Worm (Caenorhabditis elegans) whole organism, young adult: ENCODE measurements around the gene T05B9.1.

Experiments
- B0019.2 ChIP-seq: fragments of 200-800 bp; sonication (Bioruptor generic); conservative IDR thresholded peaks from 2 replicates; pipeline ENCODE4 v1.3.6; 2022; ENCODE audit warnings: missing genetic modification reagents, missing genetic modification characterization, missing compliant biosample characterization
- B0261.1 ChIP-seq: sonication (generic microtip); optimal IDR thresholded peaks from 2 replicates; lab custom pipeline; 2016; ENCODE audit warnings: mild to moderate bottlenecking, missing genetic modification characterization, moderate library complexity, missing compliant biosample characterization
- C06A6.2 ChIP-seq: fragments of 200-800 bp; sonication (Bioruptor generic); conservative IDR thresholded peaks from 2 replicates; pipeline ENCODE4 v1.3.6; 2022; ENCODE audit warnings: missing genetic modification characterization, missing compliant biosample characterization
- F33H1.4 ChIP-seq: fragments of 200-800 bp; sonication (Bioruptor generic); IDR thresholded peaks from 2 replicates; pipeline ENCODE4 v1.3.6; 2022; ENCODE audit warnings: missing genetic modification reagents, missing genetic modification characterization, missing compliant biosample characterization
- F37B4.10 ChIP-seq: fragments of 200-800 bp; sonication (Bioruptor generic); IDR thresholded peaks from 2 replicates; pipeline ENCODE4 v1.3.6; 2022; ENCODE audit warnings: missing genetic modification characterization, missing compliant biosample characterization
- F49E8.2 ChIP-seq: sonication (generic microtip); optimal IDR thresholded peaks from 3 replicates; lab custom pipeline; 2017; ENCODE audit warnings: missing genetic modification characterization, mild to moderate bottlenecking, missing compliant biosample characterization, antibody characterized with exemption, moderate library complexity; ENCODE audit not compliant: insufficient read depth
- F55B11.4 ChIP-seq: sonication (generic microtip); optimal IDR thresholded peaks from 2 replicates; lab custom pipeline; 2016; ENCODE audit warnings: missing compliant biosample characterization, missing genetic modification characterization, borderline replicate concordance; ENCODE audit not compliant: insufficient read depth
- T07F8.4 ChIP-seq: sonication (generic microtip); optimal IDR thresholded peaks from 2 replicates; lab custom pipeline; 2016; ENCODE audit warnings: mild to moderate bottlenecking, missing genetic modification characterization, moderate library complexity, missing compliant biosample characterization
- Y53F4B.3 ChIP-seq: fragments of 200-800 bp; sonication (Bioruptor generic); IDR thresholded peaks from 2 replicates; pipeline ENCODE4 v1.3.6; 2022; ENCODE audit warnings: missing genetic modification reagents, missing genetic modification characterization, missing compliant biosample characterization
- Y79H2A.3 ChIP-seq: fragments of 200-800 bp; sonication (Bioruptor generic); conservative IDR thresholded peaks from 2 replicates; pipeline ENCODE4 v1.3.6; 2022; ENCODE audit warnings: missing genetic modification reagents, missing genetic modification characterization, missing compliant biosample characterization
- akir-1 ChIP-seq: fragments of 200-800 bp; sonication (Bioruptor generic); optimal IDR thresholded peaks from 2 replicates; lab custom pipeline; 2018; ENCODE audit warnings: mild to moderate bottlenecking, missing genetic modification characterization, moderate library complexity, missing compliant biosample characterization
- ama-1 ChIP-seq, 3 experiments: fragments of 150-350 bp in 1 of 3; sonication (generic microtip) in 2 of 3; optimal IDR thresholded peaks; 2 replicates each; lab custom pipeline; 2014 to 2018; ENCODE audit warnings: missing biosample characterization in 2 of 3, missing genetic modification characterization in 2 of 3, missing genetic modification reagents in 2 of 3
- atf-7 ChIP-seq: sonication (generic microtip); optimal IDR thresholded peaks from 2 replicates; lab custom pipeline; 2017; ENCODE audit warnings: mild to moderate bottlenecking, missing genetic modification characterization, missing compliant biosample characterization
- attf-5 ChIP-seq: fragments of 200-800 bp; sonication (Bioruptor generic); optimal IDR thresholded peaks from 2 replicates; lab custom pipeline; 2018; ENCODE audit warnings: mild to moderate bottlenecking, missing genetic modification characterization, missing compliant biosample characterization
- attf-6 ChIP-seq: fragments of 200-800 bp; sonication (Bioruptor generic); IDR thresholded peaks from 2 replicates; pipeline ENCODE4 v1.3.6; 2022; ENCODE audit warnings: missing genetic modification reagents, missing genetic modification characterization, missing compliant biosample characterization
- bed-1 ChIP-seq: fragments of 200-800 bp; sonication (Bioruptor generic); IDR thresholded peaks from 2 replicates; pipeline ENCODE4 v1.3.6; 2022; ENCODE audit warnings: missing genetic modification reagents, missing genetic modification characterization, missing compliant biosample characterization
- cebp-1 ChIP-seq, 2 experiments: fragments of 200-800 bp in 1 of 2; sonication (Bioruptor generic) in 1 of 2; sonication (generic microtip) in 1 of 2; IDR thresholded peaks in 1 of 2; optimal IDR thresholded peaks in 1 of 2; 2 replicates each; pipeline versions ENCODE4 v1.3.6 to Lab custom; 2017 to 2022; ENCODE audit warnings: missing compliant biosample characterization in 2 of 2, missing genetic modification characterization in 2 of 2, mild to moderate bottlenecking in 1 of 2, missing genetic modification reagents in 1 of 2, moderate library complexity in 1 of 2
- ceh-27 ChIP-seq: fragments of 200-800 bp; sonication (Bioruptor generic); optimal IDR thresholded peaks from 2 replicates; lab custom pipeline; 2018; ENCODE audit warnings: mild to moderate bottlenecking, missing genetic modification characterization, moderate library complexity, missing compliant biosample characterization
- ceh-58 ChIP-seq: fragments of 200-800 bp; sonication (Bioruptor generic); IDR thresholded peaks from 2 replicates; pipeline ENCODE4 v1.3.6; 2022; ENCODE audit warnings: missing genetic modification characterization, missing compliant biosample characterization
- ceh-79 ChIP-seq: sonication (generic microtip); optimal IDR thresholded peaks from 2 replicates; lab custom pipeline; 2017; ENCODE audit warnings: mild to moderate bottlenecking, missing genetic modification characterization, missing compliant biosample characterization
- die-1 ChIP-seq: sonication (generic microtip); optimal IDR thresholded peaks from 2 replicates; lab custom pipeline; 2016; ENCODE audit warnings: missing genotype, mild to moderate bottlenecking, missing genetic modification characterization, missing compliant biosample characterization
- dpl-1 ChIP-seq: fragments of 150-350 bp; optimal IDR thresholded peaks from 2 replicates; lab custom pipeline; 2014; ENCODE audit warnings: missing biosample characterization, missing genetic modification reagents, missing genetic modification characterization
- efl-1 ChIP-seq: fragments of 150-350 bp; optimal IDR thresholded peaks from 2 replicates; lab custom pipeline; 2014; ENCODE audit warnings: missing biosample characterization, missing genetic modification reagents, missing genetic modification characterization
- egrh-3 ChIP-seq: fragments of 200-800 bp; sonication (Bioruptor generic); IDR thresholded peaks from 2 replicates; pipeline ENCODE4 v1.3.6; 2022; ENCODE audit warnings: missing genetic modification reagents, missing genetic modification characterization, missing compliant biosample characterization
- ekl-4 ChIP-seq: fragments of 200-800 bp; sonication (Bioruptor generic); IDR thresholded peaks from 2 replicates; pipeline ENCODE4 v1.3.6; 2022; ENCODE audit warnings: missing genetic modification reagents, missing genetic modification characterization, missing compliant biosample characterization
- fkh-3 ChIP-seq: sonication (generic microtip); optimal IDR thresholded peaks from 2 replicates; lab custom pipeline; 2016; ENCODE audit warnings: mild to moderate bottlenecking, missing genetic modification characterization, missing compliant biosample characterization
- hmg-20 ChIP-seq: fragments of 200-800 bp; sonication (Bioruptor generic); IDR thresholded peaks from 2 replicates; pipeline ENCODE4 v1.3.6; 2022; ENCODE audit warnings: missing genetic modification reagents, missing genetic modification characterization, missing compliant biosample characterization
- hrde-1 ChIP-seq: sonication (generic microtip); optimal IDR thresholded peaks from 2 replicates; lab custom pipeline; 2016; ENCODE audit warnings: missing genetic modification characterization, mild to moderate bottlenecking, missing compliant biosample characterization, moderate library complexity, missing genotype, missing genetic modification reagents, borderline replicate concordance
- let-607 ChIP-seq, 2 experiments: fragments of 200-800 bp in 1 of 2; sonication (Bioruptor generic) in 1 of 2; sonication (generic microtip) in 1 of 2; optimal IDR thresholded peaks; 2 replicates each; lab custom pipeline; 2016 to 2018; ENCODE audit warnings: mild to moderate bottlenecking in 2 of 2, missing compliant biosample characterization in 2 of 2, missing genetic modification characterization in 2 of 2, moderate library complexity in 2 of 2, missing genotype in 1 of 2
- lin-26 ChIP-seq: fragments of 200-800 bp; sonication (Bioruptor generic); IDR thresholded peaks from 2 replicates; pipeline ENCODE4 v1.3.6; 2022; ENCODE audit warnings: missing genetic modification reagents, missing genetic modification characterization, missing compliant biosample characterization
- lsl-1 ChIP-seq: fragments of 200-800 bp; sonication (Bioruptor generic); optimal IDR thresholded peaks from 2 replicates; lab custom pipeline; 2018; ENCODE audit warnings: mild to moderate bottlenecking, missing genetic modification characterization, moderate library complexity, missing compliant biosample characterization
- madf-3 ChIP-seq: fragments of 200-800 bp; sonication (Bioruptor generic); IDR thresholded peaks from 2 replicates; pipeline ENCODE4 v1.3.6; 2022; ENCODE audit warnings: missing genetic modification reagents, missing genetic modification characterization, missing compliant biosample characterization
- madf-6 ChIP-seq: fragments of 200-800 bp; sonication (Bioruptor generic); IDR thresholded peaks from 2 replicates; pipeline ENCODE4 v1.3.6; 2022; ENCODE audit warnings: missing genetic modification reagents, missing genetic modification characterization, missing compliant biosample characterization
- madf-8 ChIP-seq: fragments of 200-800 bp; sonication (Bioruptor generic); conservative IDR thresholded peaks from 2 replicates; pipeline ENCODE4 v1.3.6; 2022; ENCODE audit warnings: missing genetic modification reagents, missing genetic modification characterization, missing compliant biosample characterization
- mes-4 ChIP-seq: sonication (generic microtip); optimal IDR thresholded peaks from 2 replicates; lab custom pipeline; 2016; ENCODE audit warnings: missing genotype, missing genetic modification characterization, missing compliant biosample characterization
- nhr-120 ChIP-seq: fragments of 200-800 bp; sonication (Bioruptor generic); IDR thresholded peaks from 2 replicates; pipeline ENCODE4 v1.3.6; 2022; ENCODE audit warnings: missing genetic modification characterization, missing compliant biosample characterization
- nhr-179 ChIP-seq: sonication (generic microtip); optimal IDR thresholded peaks from 2 replicates; lab custom pipeline; 2016; ENCODE audit warnings: mild to moderate bottlenecking, missing genetic modification characterization, missing compliant biosample characterization
- rcor-1 ChIP-seq: fragments of 200-800 bp; sonication (Bioruptor generic); IDR thresholded peaks from 2 replicates; pipeline ENCODE4 v1.3.6; 2022; ENCODE audit warnings: missing genetic modification reagents, missing genetic modification characterization, missing compliant biosample characterization
- rec-8 ChIP-seq, 2 experiments: sonication (generic microtip); optimal IDR thresholded peaks; 2 replicates each; lab custom pipeline; 2016; ENCODE audit warnings: mild to moderate bottlenecking in 2 of 2, missing genetic modification characterization in 2 of 2, missing genetic modification reagents in 2 of 2, missing genotype in 2 of 2, missing biosample characterization in 1 of 2, missing compliant biosample characterization in 1 of 2, moderate library complexity in 1 of 2
- sdz-38 ChIP-seq: sonication (generic microtip); optimal IDR thresholded peaks from 2 replicates; lab custom pipeline; 2016; ENCODE audit warnings: missing genotype, missing genetic modification characterization, missing compliant biosample characterization
- snpc-1.3 ChIP-seq: sonication (generic microtip); optimal IDR thresholded peaks from 2 replicates; lab custom pipeline; 2017; ENCODE audit warnings: missing genetic modification characterization, mild to moderate bottlenecking, missing compliant biosample characterization, antibody characterized with exemption, moderate library complexity, missing genotype, missing genetic modification reagents; ENCODE audit not compliant: insufficient read depth
- tbp1 ChIP-seq: fragments of 200-800 bp; sonication (Bioruptor generic); optimal IDR thresholded peaks from 2 replicates; lab custom pipeline; 2018; ENCODE audit warnings: mild to moderate bottlenecking, missing genetic modification characterization, missing compliant biosample characterization
- tbx-9 ChIP-seq: sonication (generic microtip); optimal IDR thresholded peaks from 2 replicates; lab custom pipeline; 2016; ENCODE audit warnings: borderline replicate concordance, missing genetic modification characterization, inconsistent platforms, missing compliant biosample characterization
- zfh-2 ChIP-seq: fragments of 200-800 bp; sonication (Bioruptor generic); conservative IDR thresholded peaks from 2 replicates; pipeline ENCODE4 v1.3.6; 2022; ENCODE audit warnings: missing genetic modification reagents, missing genetic modification characterization, missing compliant biosample characterization
- ztf-18 ChIP-seq: sonication (generic microtip); optimal IDR thresholded peaks from 2 replicates; lab custom pipeline; 2016; ENCODE audit warnings: missing genotype, mild to moderate bottlenecking, missing genetic modification characterization, missing compliant biosample characterization

Gene T05B9.1

DNA sequence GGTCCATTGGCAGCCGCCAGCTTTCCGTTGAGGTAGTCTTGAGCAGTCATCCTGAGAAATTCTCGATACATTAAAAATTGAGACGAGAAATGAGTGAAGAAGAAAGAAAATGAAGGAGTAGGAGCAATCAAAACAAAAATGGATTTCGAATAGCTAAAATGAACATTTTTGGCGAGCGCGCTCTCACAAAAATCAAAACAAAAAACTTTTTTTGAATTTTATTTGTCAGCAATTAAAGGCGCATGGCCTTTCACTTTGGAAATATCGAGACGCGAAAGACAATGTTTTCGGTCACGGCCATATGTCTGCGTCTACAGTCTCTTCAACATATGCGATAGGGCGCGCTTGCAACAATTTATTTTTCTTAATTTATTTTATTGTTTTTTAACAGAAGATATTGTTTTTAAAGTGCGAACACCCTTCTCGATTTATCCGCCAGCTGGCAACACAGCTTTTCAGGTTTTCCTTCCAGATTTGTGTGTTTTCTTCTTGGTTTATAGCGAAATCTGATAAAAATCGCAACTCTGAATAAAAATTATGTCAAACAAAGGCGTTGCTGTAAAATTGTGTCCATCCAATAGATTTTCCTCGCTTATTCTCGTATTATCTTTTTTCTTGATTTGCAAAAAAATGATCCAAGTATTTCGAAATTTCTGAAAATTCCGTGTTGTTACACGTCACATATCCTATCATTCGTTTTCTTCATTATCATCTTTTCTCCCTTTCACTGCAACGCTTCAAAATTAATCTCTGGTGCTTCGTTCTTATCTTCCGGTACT is 21.9 kb downstream of the T05B9.1 start, which contains the start of the genes rpn-9 and T06D8.9 (continued):
- TF ChIP-seq fkh-3 (tag; lab: Kevin White, UChicago) (no peak), lsl-1 (GFP tag; lab: Kevin White, UChicago) (peak; percentile 90), sdz-38 (no peak), snpc-1.3 (peak; percentile 82), nhr-179 (tag; lab: Kevin White, UChicago) (no peak), akir-1 (GFP tag; lab: Kevin White, UChicago) (no peak), tbp1 (GFP tag; lab: Kevin White, UChicago) (peak; percentile 67), madf-8 (GFP tag; lab: Robert Waterston, UW) (peak; percentile 66), ama-1 (optimal IDR thresholded peaks at IDR 0.05; lab: Kevin White, UChicago) (no peak), ama-1 (GFP tag; optimal IDR thresholded peaks at IDR 0.05; lab: Kevin White, UChicago) (no peak), F37B4.10 (GFP tag; lab: Robert Waterston, UW) (no peak), hrde-1 (tag; lab: Kevin White, UChicago) (no peak), Y53F4B.3 (GFP tag; lab: Robert Waterston, UW) (no peak), hmg-20 (GFP tag; lab: Robert Waterston, UW) (no peak), atf-7 (tag; lab: Kevin White, UChicago) (no peak), T07F8.4 (tag; lab: Kevin White, UChicago) (no peak), ceh-27 (GFP tag; lab: Kevin White, UChicago) (peak; percentile 54), attf-5 (GFP tag; lab: Kevin White, UChicago) (peak; percentile 96), efl-1 (GFP tag; lab: Kevin White, UChicago) (peak; percentile 79), die-1 (tag; lab: Kevin White, UChicago) (no peak), rec-8 (tag; optimal IDR thresholded peaks at IDR 0.05; lab: Kevin White, UChicago) (no peak), Y79H2A.3 (GFP tag; lab: Robert Waterston, UW) (no peak), lin-26 (GFP tag; lab: Robert Waterston, UW) (no peak), cebp-1 (GFP tag; IDR thresholded peaks at IDR 0.05; lab: Robert Waterston, UW) (no peak; the same call in 1 of the 2 replicates), cebp-1 (tag; optimal IDR thresholded peaks at IDR 0.05; lab: Kevin White, UChicago) (peak; percentile 64), nhr-120 (GFP tag; lab: Robert Waterston, UW) (no peak), F33H1.4 (GFP tag; lab: Robert Waterston, UW) (peak; percentile 84), madf-3 (GFP tag; lab: Robert Waterston, UW) (0 out of 2 replicates have a peak, but pooled peaks have one; percentile 15), tbx-9 (no peak), C06A6.2 (GFP tag; lab: Robert Waterston, UW) (no peak), let-607 (tag; optimal IDR thresholded peaks at IDR 0.05; lab: Kevin White, UChicago) (no peak), ceh-79 (no peak), zfh-2 (GFP tag; lab: Robert Waterston, UW) (no peak), ztf-18 (tag; lab: Kevin White, UChicago) (peak; percentile 77), B0019.2 (GFP tag; lab: Robert Waterston, UW) (peak; percentile 78), mes-4 (tag; lab: Kevin White, UChicago) (no peak), rcor-1 (GFP tag; lab: Robert Waterston, UW) (peak; percentile 76), ceh-58 (no peak), bed-1 (GFP tag; lab: Robert Waterston, UW) (no peak), B0261.1 (tag; lab: Kevin White, UChicago) (no peak), F55B11.4 (tag; lab: Kevin White, UChicago) (no peak), attf-6 (peak; percentile 29; the same call in 1 of the 2 replicates), F49E8.2 (peak; percentile 66), egrh-3 (GFP tag; lab: Robert Waterston, UW) (no peak), dpl-1 (peak; percentile 66), ekl-4 (GFP tag; lab: Robert Waterston, UW) (peak; percentile 68), madf-6 (GFP tag; lab: Robert Waterston, UW) (peak; percentile 90)
